Worm (Caenorhabditis elegans) whole organism, late embryonic: ENCODE data around the gene cest-33.

ENCODE experiments used
- F13H6.1 ChIP-seq: sonication (generic microtip); optimal IDR thresholded peaks from 2 replicates; lab custom pipeline; 2016; ENCODE audit warnings: missing genetic modification characterization, missing compliant biosample characterization
- Y22D7AL.16 ChIP-seq: sonication (generic microtip); optimal IDR thresholded peaks from 2 replicates; lab custom pipeline; 2016; ENCODE audit warnings: missing genetic modification characterization, missing compliant biosample characterization
- ahr-1 ChIP-seq: sonication (generic microtip); optimal IDR thresholded peaks from 2 replicates; lab custom pipeline; 2016; ENCODE audit warnings: missing genetic modification characterization, missing compliant biosample characterization
- ama-1 ChIP-seq: fragments of 150-350 bp; optimal IDR thresholded peaks from 2 replicates; lab custom pipeline; 2014
- ceh-19 ChIP-seq: fragments of 200-800 bp; sonication (Bioruptor generic); optimal IDR thresholded peaks from 2 replicates; lab custom pipeline; 2018; ENCODE audit warnings: mild to moderate bottlenecking, missing genetic modification characterization, missing compliant biosample characterization
- elt-2 ChIP-seq: sonication (generic microtip); optimal IDR thresholded peaks from 2 replicates; lab custom pipeline; 2016; ENCODE audit warnings: missing genetic modification reagents, missing genetic modification characterization, missing compliant biosample characterization
- fkh-10 ChIP-seq: fragments of 150-350 bp; optimal IDR thresholded peaks from 2 replicates; lab custom pipeline; 2014; ENCODE audit warnings: missing biosample characterization, missing genetic modification reagents, missing genetic modification characterization
- lin-11 ChIP-seq: fragments of 200-800 bp; sonication (Bioruptor generic); optimal IDR thresholded peaks from 2 replicates; lab custom pipeline; 2018; ENCODE audit warnings: mild to moderate bottlenecking, missing genetic modification characterization, missing compliant biosample characterization
- nhr-232 ChIP-seq: sonication (generic microtip); optimal IDR thresholded peaks from 2 replicates; lab custom pipeline; 2016; ENCODE audit warnings: missing genetic modification characterization, missing compliant biosample characterization
- npax-4 ChIP-seq: sonication (generic microtip); optimal IDR thresholded peaks from 2 replicates; lab custom pipeline; 2016; ENCODE audit warnings: missing genetic modification characterization, missing compliant biosample characterization
- pha-4 ChIP-seq: fragments of 150-350 bp; optimal IDR thresholded peaks from 2 replicates; lab custom pipeline; 2018; ENCODE audit warnings: missing biosample characterization, missing genetic modification reagents, missing genetic modification characterization
- pros-1 ChIP-seq: fragments of 150-350 bp; optimal IDR thresholded peaks from 2 replicates; lab custom pipeline; 2014; ENCODE audit warnings: missing biosample characterization, missing genetic modification reagents, missing genetic modification characterization
- sox-4 ChIP-seq: sonication (generic microtip); optimal IDR thresholded peaks from 2 replicates; lab custom pipeline; 2017; ENCODE audit warnings: mild to moderate bottlenecking, missing genetic modification characterization, inconsistent platforms, missing compliant biosample characterization
- tbx-2 ChIP-seq: sonication (generic microtip); optimal IDR thresholded peaks from 2 replicates; lab custom pipeline; 2016; ENCODE audit warnings: missing genetic modification characterization, missing compliant biosample characterization

DNA sequence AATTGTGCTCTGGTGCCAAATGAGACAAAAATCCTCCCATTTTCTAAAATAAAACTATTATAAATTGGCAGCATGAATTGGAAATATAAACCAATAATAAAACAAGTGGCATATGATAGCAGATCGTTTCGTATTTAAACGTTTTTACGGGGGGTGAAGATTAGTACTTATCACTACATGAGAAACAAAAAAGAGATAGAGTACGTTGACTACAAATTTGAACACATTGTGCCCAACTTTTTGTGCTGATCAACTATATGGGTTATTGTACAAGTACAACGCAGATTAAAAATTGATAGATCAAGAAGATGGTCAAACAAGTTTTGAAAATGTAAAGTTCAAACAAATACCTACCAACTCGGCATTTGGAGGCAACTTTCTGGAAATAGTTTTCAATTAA, 3.0 kb upstream of the cest-33 start:
- no peak for TF ChIP-seq pros-1 (tag; lab: Kevin White, UChicago)
- no peak for TF ChIP-seq npax-4 (tag; lab: Kevin White, UChicago)
- no peak for TF ChIP-seq ahr-1
- TF ChIP-seq pha-4 (tag; lab: Kevin White, UChicago): no peak
- no peak for TF ChIP-seq F13H6.1
- no peak for TF ChIP-seq nhr-232 (tag; lab: Kevin White, UChicago)
- TF ChIP-seq lin-11: no peak
- TF ChIP-seq sox-4 (tag; lab: Kevin White, UChicago): no peak
- no peak for TF ChIP-seq ceh-19
- no peak for TF ChIP-seq ama-1 (lab: Kevin White, UChicago)
- no peak for TF ChIP-seq Y22D7AL.16 (tag; lab: Kevin White, UChicago)
- no peak for TF ChIP-seq fkh-10 (GFP tag; lab: Kevin White, UChicago)
- TF ChIP-seq tbx-2 (tag; lab: Kevin White, UChicago): no peak
- TF ChIP-seq elt-2 (tag; lab: Kevin White, UChicago): no peak
